Worm (Caenorhabditis elegans) whole organism, young adult: ENCODE results near the gene pap-3.

Experiments
- B0336.3 ChIP-seq: fragments of 200-800 bp; sonication (Bioruptor generic); IDR thresholded peaks from 2 replicates; pipeline ENCODE4 v1.3.6; 2022; ENCODE audit warnings: missing genetic modification characterization, missing compliant biosample characterization
- D2030.7 ChIP-seq: fragments of 200-800 bp; sonication (Bioruptor generic); IDR thresholded peaks from 2 replicates; pipeline ENCODE4 v1.3.6; 2022; ENCODE audit warnings: missing genetic modification reagents, missing genetic modification characterization, missing compliant biosample characterization
- F10E7.11 ChIP-seq: sonication (generic microtip); optimal IDR thresholded peaks from 2 replicates; lab custom pipeline; 2017; ENCODE audit warnings: mild to moderate bottlenecking, missing genetic modification characterization, moderate library complexity, missing compliant biosample characterization
- F49E8.2 ChIP-seq: sonication (generic microtip); optimal IDR thresholded peaks from 3 replicates; lab custom pipeline; 2017; ENCODE audit warnings: missing genetic modification characterization, mild to moderate bottlenecking, missing compliant biosample characterization, antibody characterized with exemption, moderate library complexity; ENCODE audit not compliant: insufficient read depth
- F57A8.1 ChIP-seq: fragments of 200-800 bp; sonication (Bioruptor generic); optimal IDR thresholded peaks from 2 replicates; lab custom pipeline; 2018; ENCODE audit warnings: mild to moderate bottlenecking, missing genetic modification characterization, moderate library complexity, missing compliant biosample characterization
- F57C9.4 ChIP-seq: sonication (generic microtip); optimal IDR thresholded peaks from 2 replicates; lab custom pipeline; 2017; ENCODE audit warnings: mild to moderate bottlenecking, missing genetic modification characterization, missing compliant biosample characterization
- Y79H2A.3 ChIP-seq: fragments of 200-800 bp; sonication (Bioruptor generic); conservative IDR thresholded peaks from 2 replicates; pipeline ENCODE4 v1.3.6; 2022; ENCODE audit warnings: missing genetic modification reagents, missing genetic modification characterization, missing compliant biosample characterization
- Y95B8A.8 ChIP-seq: fragments of 200-800 bp; sonication (Bioruptor generic); IDR thresholded peaks from 2 replicates; pipeline ENCODE4 v1.3.6; 2022; ENCODE audit warnings: missing genetic modification reagents, missing genetic modification characterization, missing compliant biosample characterization
- aptf-2 ChIP-seq: fragments of 200-800 bp; sonication (Bioruptor generic); conservative IDR thresholded peaks from 2 replicates; pipeline ENCODE4 v1.3.6; 2022; ENCODE audit warnings: missing genetic modification reagents, missing genetic modification characterization, missing compliant biosample characterization
- aptf-3 ChIP-seq: fragments of 200-800 bp; sonication (Bioruptor generic); IDR thresholded peaks from 2 replicates; pipeline ENCODE4 v1.3.6; 2022; ENCODE audit warnings: missing genetic modification characterization, missing compliant biosample characterization
- attf-6 ChIP-seq: fragments of 200-800 bp; sonication (Bioruptor generic); IDR thresholded peaks from 2 replicates; pipeline ENCODE4 v1.3.6; 2022; ENCODE audit warnings: missing genetic modification reagents, missing genetic modification characterization, missing compliant biosample characterization
- bed-2 ChIP-seq: fragments of 200-800 bp; sonication (Bioruptor generic); IDR thresholded peaks from 2 replicates; pipeline ENCODE4 v1.3.6; 2022; ENCODE audit warnings: missing genetic modification reagents, missing genetic modification characterization, missing compliant biosample characterization
- cebp-2 ChIP-seq: fragments of 200-800 bp; sonication (Bioruptor generic); IDR thresholded peaks from 2 replicates; pipeline ENCODE4 v1.3.6; 2022; ENCODE audit warnings: missing genetic modification characterization, missing compliant biosample characterization
- ceh-40 ChIP-seq: fragments of 200-800 bp; sonication (Bioruptor generic); IDR thresholded peaks from 2 replicates; pipeline ENCODE4 v1.3.6; 2022; ENCODE audit warnings: missing genetic modification characterization, missing compliant biosample characterization
- dox-1 ChIP-seq: fragments of 200-800 bp; sonication (Bioruptor generic); IDR thresholded peaks from 2 replicates; pipeline ENCODE4 v1.3.6; 2022; ENCODE audit warnings: missing genetic modification reagents, missing genetic modification characterization, missing compliant biosample characterization
- dpl-1 ChIP-seq: fragments of 150-350 bp; optimal IDR thresholded peaks from 2 replicates; lab custom pipeline; 2014; ENCODE audit warnings: missing biosample characterization, missing genetic modification reagents, missing genetic modification characterization
- efl-1 ChIP-seq: fragments of 150-350 bp; optimal IDR thresholded peaks from 2 replicates; lab custom pipeline; 2014; ENCODE audit warnings: missing biosample characterization, missing genetic modification reagents, missing genetic modification characterization
- egrh-3 ChIP-seq: fragments of 200-800 bp; sonication (Bioruptor generic); IDR thresholded peaks from 2 replicates; pipeline ENCODE4 v1.3.6; 2022; ENCODE audit warnings: missing genetic modification reagents, missing genetic modification characterization, missing compliant biosample characterization
- hlh-12 ChIP-seq: sonication (generic microtip); optimal IDR thresholded peaks from 2 replicates; lab custom pipeline; 2016; ENCODE audit warnings: missing genetic modification characterization, missing compliant biosample characterization
- hlh-26 ChIP-seq: fragments of 200-800 bp; sonication (Bioruptor generic); conservative IDR thresholded peaks from 2 replicates; pipeline ENCODE4 v1.3.6; 2022; ENCODE audit warnings: missing genetic modification reagents, missing genetic modification characterization, missing compliant biosample characterization
- hsf-1 ChIP-seq: fragments of 200-800 bp; sonication (Bioruptor generic); IDR thresholded peaks from 2 replicates; pipeline ENCODE4 v1.3.6; 2022; ENCODE audit warnings: missing genetic modification reagents, missing genetic modification characterization, missing compliant biosample characterization
- lin-40 ChIP-seq: sonication (generic microtip); optimal IDR thresholded peaks from 2 replicates; lab custom pipeline; 2016; ENCODE audit warnings: missing genetic modification characterization, mild to moderate bottlenecking, missing compliant biosample characterization, missing genotype, missing genetic modification reagents
- madf-6 ChIP-seq: fragments of 200-800 bp; sonication (Bioruptor generic); IDR thresholded peaks from 2 replicates; pipeline ENCODE4 v1.3.6; 2022; ENCODE audit warnings: missing genetic modification reagents, missing genetic modification characterization, missing compliant biosample characterization
- madf-8 ChIP-seq: fragments of 200-800 bp; sonication (Bioruptor generic); conservative IDR thresholded peaks from 2 replicates; pipeline ENCODE4 v1.3.6; 2022; ENCODE audit warnings: missing genetic modification reagents, missing genetic modification characterization, missing compliant biosample characterization
- pbrm-1 ChIP-seq: fragments of 200-800 bp; sonication (Bioruptor generic); IDR thresholded peaks from 2 replicates; pipeline ENCODE4 v1.3.6; 2022; ENCODE audit warnings: missing genetic modification reagents, missing genetic modification characterization, missing compliant biosample characterization
- rcor-1 ChIP-seq: fragments of 200-800 bp; sonication (Bioruptor generic); IDR thresholded peaks from 2 replicates; pipeline ENCODE4 v1.3.6; 2022; ENCODE audit warnings: missing genetic modification reagents, missing genetic modification characterization, missing compliant biosample characterization
- rpc-1 ChIP-seq, 2 experiments: fragments of 150-350 bp in 1 of 2; sonication (generic microtip) in 1 of 2; optimal IDR thresholded peaks; 2 replicates each; lab custom pipeline; 2014 to 2018; ENCODE audit warnings: missing biosample characterization in 1 of 2, missing genetic modification characterization in 1 of 2, missing genetic modification reagents in 1 of 2, missing genotype in 1 of 2
- somi-1 ChIP-seq: fragments of 200-800 bp; sonication (Bioruptor generic); optimal IDR thresholded peaks from 2 replicates; lab custom pipeline; 2018; ENCODE audit warnings: mild to moderate bottlenecking, missing genetic modification characterization, missing compliant biosample characterization
- sptf-2 ChIP-seq: fragments of 200-800 bp; sonication (Bioruptor generic); optimal IDR thresholded peaks from 2 replicates; lab custom pipeline; 2018; ENCODE audit warnings: mild to moderate bottlenecking, missing genetic modification characterization, missing compliant biosample characterization
- xnd-1 ChIP-seq: sonication (generic microtip); optimal IDR thresholded peaks from 2 replicates; lab custom pipeline; 2016; ENCODE audit warnings: missing genotype, missing genetic modification reagents, missing genetic modification characterization, missing compliant biosample characterization
- zfh-2 ChIP-seq: fragments of 200-800 bp; sonication (Bioruptor generic); conservative IDR thresholded peaks from 2 replicates; pipeline ENCODE4 v1.3.6; 2022; ENCODE audit warnings: missing genetic modification reagents, missing genetic modification characterization, missing compliant biosample characterization
- ztf-26 ChIP-seq: sonication (generic microtip); optimal IDR thresholded peaks from 2 replicates; lab custom pipeline; 2017; ENCODE audit warnings: missing genetic modification characterization, missing compliant biosample characterization
- ztf-6 ChIP-seq: fragments of 200-800 bp; sonication (Bioruptor generic); IDR thresholded peaks from 2 replicates; pipeline ENCODE4 v1.3.6; 2022; ENCODE audit warnings: missing genetic modification reagents, missing genetic modification characterization, missing compliant biosample characterization

The pap-3 gene

DNA sequence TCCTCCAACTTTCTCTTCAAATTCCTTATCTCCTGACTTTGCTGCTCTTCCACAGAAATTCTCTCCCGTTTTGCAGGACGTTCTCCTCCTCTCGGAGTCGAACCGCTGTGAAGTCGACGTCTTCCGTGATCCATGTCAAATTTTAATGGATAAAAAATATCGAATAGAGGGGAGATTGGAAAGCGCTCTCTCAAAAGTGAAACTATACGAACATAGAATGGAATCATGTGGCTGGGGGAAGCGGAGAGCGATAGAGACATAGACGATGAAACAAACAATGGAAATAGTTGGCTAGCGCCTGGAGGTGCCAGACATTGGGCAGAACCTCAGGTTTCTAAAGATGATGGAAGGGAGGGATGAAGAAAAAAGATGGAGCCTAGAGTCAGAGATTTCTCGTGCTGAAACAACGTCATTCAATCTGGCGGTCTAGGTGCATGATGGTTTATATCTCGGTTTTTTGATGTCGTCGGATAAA is 2.4 kb downstream of the pap-3 start, which contains the start of gene F43G6.8 (continued):
- TF ChIP-seq F49E8.2 (tag; lab: Kevin White, UChicago) (no peak), F57A8.1 (GFP tag; lab: Kevin White, UChicago) (no peak), lin-40 (tag; lab: Kevin White, UChicago) (no peak), Y79H2A.3 (GFP tag; lab: Robert Waterston, UW) (no peak), B0336.3 (GFP tag; lab: Robert Waterston, UW) (no peak), ztf-26 (no peak), pbrm-1 (GFP tag; lab: Robert Waterston, UW) (peak; percentile 59), F10E7.11 (tag; lab: Kevin White, UChicago) (no peak), F57C9.4 (tag; lab: Kevin White, UChicago) (no peak)

DNA sequence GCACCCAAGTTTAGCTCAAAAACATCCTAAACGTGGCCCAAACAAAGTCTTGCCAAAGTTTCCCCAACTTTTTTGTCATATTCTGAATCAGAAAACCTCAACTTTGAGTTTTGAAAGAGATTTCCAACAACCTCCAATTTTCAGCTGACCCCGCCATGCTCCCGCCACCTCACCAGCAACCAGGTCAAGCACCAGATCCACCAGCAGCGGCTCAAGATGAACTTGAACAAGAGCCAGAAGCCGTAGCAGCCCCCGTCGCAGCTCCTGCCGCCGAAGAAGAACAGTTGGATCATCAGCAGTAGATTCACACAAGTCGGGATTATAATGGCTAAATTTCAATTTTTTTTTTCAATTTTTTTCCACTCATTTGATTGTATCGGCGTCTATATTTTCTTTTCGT is 5.1 kb downstream of the pap-3 start:
- TF ChIP-seq hlh-12 (tag; lab: Kevin White, UChicago) (no peak), F49E8.2 (tag; lab: Kevin White, UChicago) (no peak), hlh-26 (no peak), attf-6 (no peak), D2030.7 (GFP tag; lab: Robert Waterston, UW) (no peak), egrh-3 (GFP tag; lab: Robert Waterston, UW) (peak; percentile 20; the same call in 1 of the 2 replicates), zfh-2 (GFP tag; lab: Robert Waterston, UW) (peak; percentile 57; the same call in 1 of the 2 replicates)

DNA sequence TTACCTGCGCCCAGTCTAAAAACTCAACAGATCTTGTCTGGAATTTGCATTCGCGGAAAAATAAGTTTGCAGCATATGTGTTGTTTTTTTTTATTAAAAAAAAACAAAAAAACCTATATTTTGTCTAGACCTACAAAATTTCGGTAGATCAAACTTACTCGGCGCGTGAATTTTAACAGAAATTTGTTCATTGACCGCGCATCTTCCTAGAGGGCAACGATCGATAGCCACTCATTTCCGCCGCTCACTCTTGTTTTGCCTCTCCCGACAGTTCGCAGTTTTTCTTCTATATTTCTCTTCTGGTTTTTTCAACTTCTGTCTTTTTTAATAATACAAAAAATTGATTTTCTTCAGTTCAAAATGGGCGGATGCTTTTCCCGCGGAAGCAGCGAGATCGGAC is 5.9 kb downstream of the pap-3 start, which contains the start of gene F43G6.7:
F43G6.7 (plus strand) TSS at position 355 of the 400 bp plus-strand sequence.
- TF ChIP-seq aptf-3 (GFP tag; lab: Robert Waterston, UW) (0 out of 2 replicates have a peak, but pooled peaks have one; percentile 80), sptf-2 (no peak), zfh-2 (GFP tag; lab: Robert Waterston, UW) (0 out of 2 replicates have a peak, but pooled peaks have one; percentile 21), madf-8 (GFP tag; lab: Robert Waterston, UW) (peak; percentile 66), efl-1 (GFP tag; lab: Kevin White, UChicago) (peak; percentile 68), bed-2 (GFP tag; lab: Robert Waterston, UW) (no peak), dox-1 (GFP tag; lab: Robert Waterston, UW) (no peak), madf-6 (GFP tag; lab: Robert Waterston, UW) (peak; percentile 78), Y95B8A.8 (no peak), xnd-1 (tag; lab: Kevin White, UChicago) (peak; percentile 10), aptf-2 (GFP tag; lab: Robert Waterston, UW) (peak; percentile 96), rpc-1 (optimal IDR thresholded peaks at IDR 0.05; lab: Kevin White, UChicago) (no peak), rpc-1 (tag; optimal IDR thresholded peaks at IDR 0.05; lab: Kevin White, UChicago) (no peak), rcor-1 (GFP tag; lab: Robert Waterston, UW) (no peak), cebp-2 (no peak), ceh-40 (GFP tag; lab: Robert Waterston, UW) (no peak)

DNA sequence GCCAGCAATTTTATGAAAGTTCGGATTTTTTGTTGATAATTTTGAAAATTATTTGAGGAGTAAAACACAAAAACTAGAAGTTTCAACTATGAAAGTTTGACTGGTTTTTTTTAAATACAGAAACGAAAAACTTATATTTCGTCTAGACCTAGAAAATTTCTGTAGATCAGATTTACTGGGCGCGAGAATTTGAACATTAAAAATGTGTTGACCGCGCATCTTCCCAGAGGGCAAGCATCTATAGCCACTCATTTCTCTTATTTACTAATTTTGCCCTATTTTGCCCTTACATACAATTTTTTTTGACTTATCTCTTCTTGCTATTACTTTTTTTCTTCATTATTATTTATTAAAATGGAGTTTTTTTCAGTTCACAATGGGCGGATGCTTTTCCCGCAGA is 7.4 kb downstream of the pap-3 start, which contains the start of gene F43G6.10:
F43G6.10 (plus strand) TSS at position 371 of the 400 bp plus-strand sequence.
- TF ChIP-seq dpl-1 (GFP tag; lab: Kevin White, UChicago) (peak; percentile 13), aptf-2 (GFP tag; lab: Robert Waterston, UW) (peak; percentile 98), egrh-3 (GFP tag; lab: Robert Waterston, UW) (no peak), efl-1 (GFP tag; lab: Kevin White, UChicago) (peak; percentile 74), somi-1 (no peak), ztf-6 (GFP tag; lab: Robert Waterston, UW) (no peak), hsf-1 (no peak), madf-8 (GFP tag; lab: Robert Waterston, UW) (peak; percentile 49), madf-6 (GFP tag; lab: Robert Waterston, UW) (peak; percentile 86)
